Worm (Caenorhabditis elegans): ENCODE measurements around the gene tag-329.
A peak's percentile ranks its signal among the peaks of the same experiment; 100 is the strongest.

The tag-329 gene

ce11 chrV:9527984-9528383 is 6.7 kb upstream of the tag-329 start:
- no peak for TF ChIP-seq ceh-30 (tag; optimal IDR thresholded peaks at IDR 0.05)
- no peak for TF ChIP-seq sdc-2 (tag; optimal IDR thresholded peaks at IDR 0.05)
- no peak for TF ChIP-seq sox-4 (tag; optimal IDR thresholded peaks at IDR 0.05)
- no peak for TF ChIP-seq fkh-6 (tag; optimal IDR thresholded peaks at IDR 0.05)

DNA sequence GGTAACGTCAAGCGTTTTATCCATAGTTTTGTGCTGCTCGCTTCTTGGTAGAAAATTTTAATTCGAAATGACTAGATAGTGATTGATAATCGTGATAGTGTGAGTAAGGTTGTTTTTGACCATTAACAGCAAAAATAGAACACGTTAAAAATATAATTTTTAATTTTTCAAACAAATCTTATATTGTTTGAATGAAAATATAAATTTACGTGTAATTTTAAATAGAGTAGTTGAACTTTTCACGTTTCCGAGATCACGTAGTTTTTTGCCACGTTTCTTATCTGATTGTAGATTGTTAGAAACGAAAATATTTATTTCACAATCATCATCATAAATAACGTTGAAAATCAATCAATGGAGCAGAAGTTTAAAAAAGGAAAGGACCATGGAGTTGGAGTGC is 3.2 kb upstream of the tag-329 start, which contains the start of the genes C50F4.10 and pfk-1.2:
Gene C50F4.10, minus strand, starts transcription at position 101 of the 400 bp plus-strand sequence.
Gene pfk-1.2, plus strand, starts transcription at position 325 of the 400 bp plus-strand sequence.
- TF ChIP-seq lim-6 (tag; optimal IDR thresholded peaks at IDR 0.05): no peak
- TF ChIP-seq npax-4 (tag; optimal IDR thresholded peaks at IDR 0.05): no peak
- TF ChIP-seq ceh-6 (GFP tag; optimal IDR thresholded peaks at IDR 0.05): no peak

DNA sequence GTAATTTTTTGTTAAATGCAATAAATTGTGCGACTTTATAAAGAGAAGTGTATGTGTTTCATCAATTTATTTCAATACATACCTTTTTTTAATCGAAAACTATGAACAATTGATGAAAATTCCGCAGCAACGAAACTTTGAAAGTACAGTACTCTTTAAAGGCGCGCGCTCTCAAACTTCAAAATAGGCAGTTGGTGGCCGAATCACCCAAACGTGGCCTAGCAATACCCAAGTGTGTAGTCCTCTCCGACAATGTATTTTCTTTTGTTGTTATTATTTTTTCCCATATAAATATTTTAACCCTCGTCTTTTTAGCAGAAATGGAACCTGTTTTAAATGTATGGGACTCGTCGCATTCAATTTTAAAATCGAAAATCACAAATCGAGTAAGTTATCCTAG is 1.8 kb downstream of the tag-329 start, which contains the start of gene C50F4.4:
Gene C50F4.4, plus strand, starts transcription at position 267 of the 400 bp plus-strand sequence.
- TF ChIP-seq unc-42 (tag; optimal IDR thresholded peaks at IDR 0.05) (no peak), hlh-8 (tag; optimal IDR thresholded peaks at IDR 0.05) (peak; percentile 22), C08G9.2 (tag; optimal IDR thresholded peaks at IDR 0.05) (peak; percentile 73), ceh-24 (tag; optimal IDR thresholded peaks at IDR 0.05) (no peak), ets-4 (tag; optimal IDR thresholded peaks at IDR 0.05) (peak; percentile 47), ceh-2 (tag; optimal IDR thresholded peaks at IDR 0.05) (peak; percentile 46), nhr-232 (tag; optimal IDR thresholded peaks at IDR 0.05) (no peak), hlh-6 (tag; optimal IDR thresholded peaks at IDR 0.05) (no peak), nfya-1 (tag; optimal IDR thresholded peaks at IDR 0.05) (no peak), fkh-6 (tag; optimal IDR thresholded peaks at IDR 0.05) (no peak), tbx-2 (tag; optimal IDR thresholded peaks at IDR 0.05) (peak; percentile 51), madf-2 (tag; optimal IDR thresholded peaks at IDR 0.05) (no peak), ceh-31 (tag; optimal IDR thresholded peaks at IDR 0.05) (peak; percentile 56), tbx-7 (tag; optimal IDR thresholded peaks at IDR 0.05) (peak; percentile 23)

ce11 chrV:9539638-9540037 is 4.9 kb downstream of the tag-329 start, which contains the start of gene C50F4.12:
Gene C50F4.12, minus strand, starts transcription at chrV:9539738.
- TF ChIP-seq F13H6.1 (tag; optimal IDR thresholded peaks at IDR 0.05) (no peak), elt-4 (tag; optimal IDR thresholded peaks at IDR 0.05) (no peak), sox-4 (tag; optimal IDR thresholded peaks at IDR 0.05) (no peak), npax-4 (tag; optimal IDR thresholded peaks at IDR 0.05) (no peak), ceh-48 (tag; optimal IDR thresholded peaks at IDR 0.05) (no peak), pat-9 (tag; optimal IDR thresholded peaks at IDR 0.05) (no peak), ceh-19 (GFP tag; optimal IDR thresholded peaks at IDR 0.05) (no peak), pha-2 (tag; optimal IDR thresholded peaks at IDR 0.05) (no peak), zip-5 (tag; optimal IDR thresholded peaks at IDR 0.05) (no peak), pha-4 (tag; optimal IDR thresholded peaks at IDR 0.05) (no peak), pqm-1 (tag; optimal IDR thresholded peaks at IDR 0.05) (no peak), odd-2 (tag; optimal IDR thresholded peaks at IDR 0.05) (no peak), ceh-18 (tag; optimal IDR thresholded peaks at IDR 0.05) (no peak)

DNA sequence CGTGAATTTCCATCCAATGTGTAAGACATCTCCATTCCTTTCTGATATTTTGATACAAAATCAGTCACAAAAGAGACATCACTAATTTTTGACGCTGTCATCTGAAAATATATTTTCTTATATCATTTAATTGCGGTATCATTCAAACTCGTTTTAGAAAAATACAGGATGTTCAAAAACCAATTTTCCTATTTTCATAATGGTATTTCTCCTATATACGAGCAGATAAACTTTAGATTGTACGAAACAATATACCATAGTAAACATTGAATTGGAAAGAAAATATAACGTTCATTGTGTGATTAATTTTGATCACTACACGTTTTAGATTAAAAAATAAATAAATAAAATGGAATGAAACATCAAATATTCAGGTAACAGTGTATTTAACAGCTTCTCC is 6.8 kb downstream of the tag-329 start, which contains the start of gene C50F4.16:
Gene C50F4.16, minus strand, starts transcription at position 101 of the 400 bp plus-strand sequence.
- TF ChIP-seq tbx-7 (tag; optimal IDR thresholded peaks at IDR 0.05) (no peak), dve-1 (tag; optimal IDR thresholded peaks at IDR 0.05) (no peak), rnt-1 (tag; optimal IDR thresholded peaks at IDR 0.05) (no peak), ceh-2 (tag; optimal IDR thresholded peaks at IDR 0.05) (no peak), dmd-4 (tag; optimal IDR thresholded peaks at IDR 0.05; ENCODE audit: borderline replicate concordance) (no peak), zip-5 (tag; optimal IDR thresholded peaks at IDR 0.05) (no peak), pax-1 (tag; optimal IDR thresholded peaks at IDR 0.05) (no peak), tbx-2 (tag; optimal IDR thresholded peaks at IDR 0.05) (no peak), pqm-1 (tag; optimal IDR thresholded peaks at IDR 0.05) (no peak), unc-42 (tag; optimal IDR thresholded peaks at IDR 0.05) (no peak), unc-55 (GFP tag; optimal IDR thresholded peaks at IDR 0.05) (no peak), pat-9 (tag; optimal IDR thresholded peaks at IDR 0.05) (no peak), pha-4 (tag; optimal IDR thresholded peaks at IDR 0.05) (no peak), che-1 (tag; optimal IDR thresholded peaks at IDR 0.05) (no peak), fkh-10 (GFP tag; optimal IDR thresholded peaks at IDR 0.05) (no peak), T23F11.4 (GFP tag; optimal IDR thresholded peaks at IDR 0.05) (no peak)
